Worm (Caenorhabditis elegans): ENCODE measurements around the gene F59E12.17.

The F59E12.17 gene

DNA sequence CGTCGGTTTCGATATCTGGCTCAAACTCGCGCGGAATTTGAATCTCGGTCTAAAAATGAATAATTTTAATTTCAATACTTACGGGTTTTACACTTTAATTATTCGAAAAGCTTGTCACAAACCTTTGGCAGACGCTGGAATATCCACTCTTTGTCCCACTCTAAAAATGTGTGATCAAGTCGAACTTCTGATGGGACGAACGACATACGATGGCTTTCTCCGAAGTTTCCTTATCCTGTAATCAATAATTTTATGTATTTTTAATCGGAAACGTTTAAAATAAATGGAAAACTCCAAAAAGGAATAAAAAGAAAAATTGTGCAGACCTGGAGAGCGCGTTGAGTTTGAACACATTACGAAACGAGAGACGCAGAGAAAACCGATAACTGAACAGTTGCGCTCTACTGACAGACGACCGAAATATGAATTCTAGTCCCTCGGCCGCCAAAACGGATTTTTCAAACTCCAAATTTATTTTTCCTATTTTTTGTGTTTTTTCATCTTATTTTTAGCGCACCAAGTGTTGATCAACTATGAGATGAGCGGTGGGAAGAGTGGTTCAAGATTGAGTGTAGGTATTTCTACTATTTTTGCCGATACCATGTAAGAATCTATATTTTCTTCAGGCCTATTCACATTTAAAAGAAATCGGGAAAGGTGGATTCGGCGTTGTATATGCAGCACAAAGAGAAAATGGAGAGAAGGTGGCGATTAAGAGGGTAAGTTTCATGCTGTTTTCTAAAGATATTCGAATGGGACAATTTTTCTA is at the start of gene F59E12.17, which contains the start of the genes sam-4 and zyg-1 (continued):
- TF ChIP-seq gmeb-2 (tag; optimal IDR thresholded peaks at IDR 0.05) (no peak), ceh-18 (tag; optimal IDR thresholded peaks at IDR 0.05) (no peak), Y22D7AL.16 (tag; optimal IDR thresholded peaks at IDR 0.05) (no peak), sox-4 (tag; optimal IDR thresholded peaks at IDR 0.05) (no peak), ceh-2 (tag; optimal IDR thresholded peaks at IDR 0.05) (peak; percentile 78), zip-5 (tag; optimal IDR thresholded peaks at IDR 0.05) (peak; percentile 20), syd-9 (tag; optimal IDR thresholded peaks at IDR 0.05) (no peak), ceh-22 (tag; optimal IDR thresholded peaks at IDR 0.05) (no peak), pax-1 (tag; optimal IDR thresholded peaks at IDR 0.05) (no peak), nhr-232 (tag; optimal IDR thresholded peaks at IDR 0.05) (no peak), odd-2 (tag; optimal IDR thresholded peaks at IDR 0.05) (no peak), K02D7.2 (tag; optimal IDR thresholded peaks at IDR 0.05) (no peak), dmd-4 (tag; optimal IDR thresholded peaks at IDR 0.05; ENCODE audit: borderline replicate concordance) (no peak), C38D4.7 (GFP tag; optimal IDR thresholded peaks at IDR 0.05) (no peak), mec-3 (tag; optimal IDR thresholded peaks at IDR 0.05; ENCODE audit: borderline replicate concordance) (no peak), ceh-19 (GFP tag; optimal IDR thresholded peaks at IDR 0.05) (no peak), ttx-3 (tag; optimal IDR thresholded peaks at IDR 0.05) (no peak)

DNA sequence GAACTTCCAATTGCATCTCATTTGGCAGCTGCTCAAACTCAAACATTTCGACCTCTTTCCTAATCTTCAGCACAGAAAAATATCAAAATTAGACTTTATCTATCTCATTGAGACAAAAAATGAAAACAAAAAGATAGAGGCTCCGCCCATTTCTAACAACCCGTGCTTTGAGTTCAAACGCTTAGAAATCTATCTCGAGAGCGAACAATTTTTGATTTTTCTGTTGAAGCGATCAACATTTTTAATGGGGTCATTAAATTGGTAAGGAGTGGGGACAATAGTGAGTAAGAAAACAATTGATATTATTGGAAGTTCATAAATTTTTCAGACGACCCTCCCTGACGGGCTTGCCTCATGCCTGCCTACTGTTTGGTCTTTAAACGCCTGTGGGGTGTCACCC is 49.6 kb upstream of the F59E12.17 start, which contains the start of the genes C25H3.10 and C25H3.1:
TSS of gene C25H3.10 (minus strand) at position 101 of the 400 bp plus-strand sequence.
TSS of gene C25H3.1 (plus strand) at position 203 of the 400 bp plus-strand sequence.
- TF ChIP-seq ceh-18 (tag; optimal IDR thresholded peaks at IDR 0.05) (no peak), madf-2 (tag; optimal IDR thresholded peaks at IDR 0.05) (no peak), hlh-13 (GFP tag; optimal IDR thresholded peaks at IDR 0.05) (no peak), sox-2 (GFP tag; IDR thresholded peaks at IDR 0.05) (no peak), pqm-1 (tag; optimal IDR thresholded peaks at IDR 0.05) (no peak), zip-5 (tag; optimal IDR thresholded peaks at IDR 0.05) (no peak), unc-55 (GFP tag; optimal IDR thresholded peaks at IDR 0.05) (no peak), ets-4 (tag; optimal IDR thresholded peaks at IDR 0.05) (no peak), nhr-11 (tag; optimal IDR thresholded peaks at IDR 0.05) (no peak), fax-1 (tag; optimal IDR thresholded peaks at IDR 0.05) (no peak), pha-4 (tag; optimal IDR thresholded peaks at IDR 0.05) (no peak)

DNA sequence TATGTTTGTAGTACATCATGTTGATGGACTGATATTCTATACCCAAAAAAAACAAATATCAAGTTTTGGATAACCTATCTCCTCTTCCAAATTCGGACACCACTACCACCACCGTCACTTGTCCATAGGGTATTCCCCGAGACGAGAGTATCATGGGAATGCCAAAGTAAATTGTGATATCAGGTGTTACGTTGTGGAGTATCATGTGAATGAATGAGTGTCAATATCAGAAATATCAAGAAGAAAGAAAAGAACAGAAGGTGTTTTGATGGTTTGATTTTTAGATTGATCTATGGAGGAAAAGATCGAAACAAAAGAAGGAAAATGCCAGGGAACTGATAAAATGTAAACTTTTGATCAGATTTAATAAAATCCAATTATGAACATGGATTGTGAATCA is 49.0 kb upstream of the F59E12.17 start:
- no peak for TF ChIP-seq pag-3 (tag; optimal IDR thresholded peaks at IDR 0.05; ENCODE audit: borderline replicate concordance)
- TF ChIP-seq nfya-1 (tag; optimal IDR thresholded peaks at IDR 0.05), result no peak
- TF ChIP-seq fax-1 (tag; optimal IDR thresholded peaks at IDR 0.05), result no peak
- TF ChIP-seq elt-2 (tag; optimal IDR thresholded peaks at IDR 0.05), result peak; percentile 29

DNA sequence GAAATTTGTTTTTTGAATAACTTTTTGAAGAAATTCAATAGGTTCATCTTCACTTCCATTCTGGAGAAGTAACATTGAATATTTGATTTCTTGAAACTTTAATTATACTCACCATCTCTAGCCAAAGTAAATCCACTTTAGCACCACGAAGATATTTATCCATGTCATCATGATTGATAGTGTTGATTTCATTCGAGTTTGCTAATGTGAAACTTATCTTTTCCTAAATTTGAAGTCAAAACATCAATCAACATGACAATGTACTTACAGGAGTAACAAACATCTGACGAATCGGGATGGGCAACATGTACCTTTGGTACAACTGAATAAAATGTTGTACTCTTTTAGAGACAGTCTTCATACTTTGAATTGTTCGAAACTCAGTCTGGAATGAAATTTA is 48.1 kb upstream of the F59E12.17 start:
- TF ChIP-seq ceh-9 (tag; optimal IDR thresholded peaks at IDR 0.05) (no peak), T23F11.4 (GFP tag; optimal IDR thresholded peaks at IDR 0.05) (no peak), C08G9.2 (tag; optimal IDR thresholded peaks at IDR 0.05) (no peak), zip-5 (tag; optimal IDR thresholded peaks at IDR 0.05) (no peak), ets-4 (tag; optimal IDR thresholded peaks at IDR 0.05) (no peak), syd-9 (tag; optimal IDR thresholded peaks at IDR 0.05) (no peak), pat-9 (tag; optimal IDR thresholded peaks at IDR 0.05) (no peak), hlh-6 (tag; optimal IDR thresholded peaks at IDR 0.05) (no peak), mec-3 (tag; optimal IDR thresholded peaks at IDR 0.05; ENCODE audit: borderline replicate concordance) (no peak), eyg-1 (tag; optimal IDR thresholded peaks at IDR 0.05) (no peak), pha-4 (tag; optimal IDR thresholded peaks at IDR 0.05) (no peak), tbx-7 (tag; optimal IDR thresholded peaks at IDR 0.05) (no peak)

All from whole organism, late embryonic.